Fruit fly (Drosophila melanogaster): Measurements from ENCODE around the gene CG1092.

DNA sequence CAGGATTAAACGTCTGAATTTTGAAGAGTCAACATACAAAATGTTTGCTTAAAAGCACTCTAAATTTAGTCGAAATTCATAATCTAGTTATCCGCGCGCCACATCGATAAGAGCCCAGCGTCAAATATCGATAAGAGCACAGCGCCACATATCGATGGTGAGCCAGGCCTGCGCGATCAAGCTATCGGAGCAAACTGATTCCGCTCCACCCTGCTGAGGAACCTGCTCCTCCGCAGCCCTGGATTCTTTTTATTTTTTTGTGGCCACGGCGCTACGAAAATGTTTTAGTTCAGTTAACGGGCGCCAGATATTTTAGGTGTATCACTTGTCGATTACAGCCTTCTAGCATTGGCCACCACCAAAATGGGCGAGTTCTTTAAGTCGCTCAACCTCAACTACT, 45.8 kb upstream of the CG1092 start:
- TF ChIP-seq psq (optimal IDR thresholded peaks at IDR 0.05) (no peak), ttk (optimal IDR thresholded peaks at IDR 0.05) (no peak), h (optimal IDR thresholded peaks at IDR 0.05) (no peak), insv (optimal IDR thresholded peaks at IDR 0.05) (no peak)

Data from Kc167 (cell line).